Worm (Caenorhabditis elegans) whole organism, late embryonic: Measurements from ENCODE around the gene Y82E9BL.6.

ENCODE experiments used
- C38D4.7 ChIP-seq: fragments of 200-800 bp; sonication (Bioruptor generic); optimal IDR thresholded peaks from 2 replicates; lab custom pipeline; 2018; ENCODE audit warnings: mild to moderate bottlenecking, missing genetic modification characterization, moderate library complexity, missing compliant biosample characterization
- ama-1 ChIP-seq: fragments of 150-350 bp; optimal IDR thresholded peaks from 2 replicates; lab custom pipeline; 2014
- ceh-19 ChIP-seq: fragments of 200-800 bp; sonication (Bioruptor generic); optimal IDR thresholded peaks from 2 replicates; lab custom pipeline; 2018; ENCODE audit warnings: mild to moderate bottlenecking, missing genetic modification characterization, missing compliant biosample characterization
- ceh-48 ChIP-seq: sonication (generic microtip); optimal IDR thresholded peaks from 2 replicates; lab custom pipeline; 2016; ENCODE audit warnings: missing genetic modification characterization, inconsistent platforms, missing compliant biosample characterization
- che-1 ChIP-seq: sonication (generic microtip); optimal IDR thresholded peaks from 2 replicates; lab custom pipeline; 2016; ENCODE audit warnings: mild to moderate bottlenecking, missing genetic modification characterization, missing compliant biosample characterization
- dve-1 ChIP-seq: sonication (generic microtip); optimal IDR thresholded peaks from 2 replicates; lab custom pipeline; 2017; ENCODE audit warnings: antibody characterized with exemption, mild to moderate bottlenecking, missing genetic modification characterization, missing compliant biosample characterization
- elt-2 ChIP-seq: sonication (generic microtip); optimal IDR thresholded peaks from 2 replicates; lab custom pipeline; 2016; ENCODE audit warnings: missing genetic modification reagents, missing genetic modification characterization, missing compliant biosample characterization
- nfya-1 ChIP-seq: sonication (generic microtip); optimal IDR thresholded peaks from 2 replicates; lab custom pipeline; 2017; ENCODE audit warnings: missing genetic modification characterization, mild to moderate bottlenecking, missing compliant biosample characterization, antibody characterized with exemption, moderate library complexity
- pag-3 ChIP-seq: sonication (generic microtip); optimal IDR thresholded peaks from 2 replicates; lab custom pipeline; 2016; ENCODE audit warnings: missing compliant biosample characterization, missing genetic modification characterization, borderline replicate concordance
- pha-2 ChIP-seq: sonication (generic microtip); optimal IDR thresholded peaks from 2 replicates; lab custom pipeline; 2017; ENCODE audit warnings: mild to moderate bottlenecking, missing genetic modification characterization, missing compliant biosample characterization
- rnt-1 ChIP-seq: sonication (generic microtip); optimal IDR thresholded peaks from 2 replicates; lab custom pipeline; 2016; ENCODE audit warnings: missing genetic modification characterization, missing compliant biosample characterization
- sdc-2 ChIP-seq: sonication (generic microtip); optimal IDR thresholded peaks from 2 replicates; lab custom pipeline; 2016; ENCODE audit warnings: missing genotype, missing genetic modification characterization, missing compliant biosample characterization
- unc-86 ChIP-seq: sonication (generic microtip); optimal IDR thresholded peaks from 2 replicates; lab custom pipeline; 2016; ENCODE audit warnings: missing genetic modification characterization, missing compliant biosample characterization

DNA sequence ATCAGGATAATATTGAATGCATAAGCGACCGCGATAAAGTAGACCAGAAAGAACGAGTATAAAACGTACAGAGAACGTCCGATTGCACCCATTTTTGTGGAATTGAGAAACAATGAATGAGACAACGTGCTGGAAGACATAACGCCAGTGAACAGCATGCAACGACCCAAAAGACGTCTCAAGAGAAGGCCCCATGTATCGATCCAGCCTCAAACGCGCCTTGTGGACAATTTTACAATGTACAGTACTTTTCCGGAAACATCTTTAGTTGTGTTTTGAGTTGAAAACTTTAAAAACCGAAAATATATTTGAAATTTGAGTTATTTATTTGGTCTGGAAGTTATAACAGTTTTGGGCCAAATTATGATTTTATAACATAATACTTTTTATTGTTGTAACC is 5.2 kb upstream of the Y82E9BL.6 start, which contains the start of gene Y82E9BL.3:
- TF ChIP-seq sdc-2 (tag; lab: Kevin White, UChicago): no peak
- TF ChIP-seq C38D4.7 (GFP tag; lab: Kevin White, UChicago): no peak
- TF ChIP-seq ama-1 (lab: Kevin White, UChicago): no peak
- TF ChIP-seq che-1 (tag; lab: Kevin White, UChicago): no peak
- no peak for TF ChIP-seq elt-2
- no peak for TF ChIP-seq rnt-1 (tag; lab: Kevin White, UChicago)
- TF ChIP-seq pha-2: no peak
- no peak for TF ChIP-seq ceh-48
- no peak for TF ChIP-seq pag-3 (tag; lab: Kevin White, UChicago)
- TF ChIP-seq dve-1 (tag; lab: Kevin White, UChicago): no peak
- TF ChIP-seq unc-86 (tag; lab: Kevin White, UChicago): no peak
- TF ChIP-seq nfya-1 (tag; lab: Kevin White, UChicago): no peak
- TF ChIP-seq ceh-19: no peak
